Fruit fly (Drosophila melanogaster) whole organism, embryonic: ENCODE measurements around the gene att-ORFB.

ENCODE experiments used
- Asciz ChIP-seq: fragments of 200-800 bp; sonication (Bioruptor generic); optimal IDR thresholded peaks from 2 replicates; lab custom pipeline; 2017; ENCODE audit warnings: missing biosample characterization, mild to moderate bottlenecking, missing genetic modification characterization, missing genetic modification reagents
- Blimp-1 ChIP-seq: fragments of 200-800 bp; sonication (Bioruptor generic); optimal IDR thresholded peaks from 3 replicates; lab custom pipeline; 2018; ENCODE audit warnings: missing biosample characterization, missing genetic modification characterization, mild to moderate bottlenecking, moderate library complexity, missing genetic modification reagents
- CG10543 ChIP-seq: fragments of 200-800 bp; sonication (Bioruptor generic); optimal IDR thresholded peaks from 3 replicates; lab custom pipeline; 2017; ENCODE audit warnings: missing biosample characterization, mild to moderate bottlenecking, missing genetic modification characterization, moderate library complexity
- CG11398 ChIP-seq: fragments of 200-800 bp; sonication (Bioruptor generic); optimal IDR thresholded peaks from 2 replicates; lab custom pipeline; 2016; ENCODE audit warnings: missing biosample characterization, missing genetic modification characterization
- CG12071 ChIP-seq: fragments of 200-800 bp; sonication (Bioruptor generic); optimal IDR thresholded peaks from 3 replicates; lab custom pipeline; 2018; ENCODE audit warnings: missing biosample characterization, mild to moderate bottlenecking, missing genetic modification characterization
- CG12155 ChIP-seq: fragments of 200-800 bp; sonication (Bioruptor generic); optimal IDR thresholded peaks from 3 replicates; lab custom pipeline; 2016; ENCODE audit warnings: missing biosample characterization, missing genetic modification characterization
- CG12769 ChIP-seq: fragments of 200-800 bp; sonication (Bioruptor generic); optimal IDR thresholded peaks from 2 replicates; lab custom pipeline; 2019; ENCODE audit warnings: missing biosample characterization, mild to moderate bottlenecking, missing genetic modification characterization, moderate library complexity
- CG1602 ChIP-seq: fragments of 200-800 bp; sonication (Bioruptor generic); optimal IDR thresholded peaks from 3 replicates; lab custom pipeline; 2016; ENCODE audit warnings: missing biosample characterization, missing genetic modification characterization
- CG1603 ChIP-seq: fragments of 200-800 bp; sonication (Bioruptor generic); optimal IDR thresholded peaks from 2 replicates; lab custom pipeline; 2019; ENCODE audit warnings: missing biosample characterization, mild to moderate bottlenecking, missing genetic modification characterization, moderate library complexity
- CG16815 ChIP-seq: fragments of 200-800 bp; sonication (Bioruptor generic); optimal IDR thresholded peaks from 3 replicates; lab custom pipeline; 2017; ENCODE audit warnings: missing biosample characterization, mild to moderate bottlenecking, missing genetic modification characterization
- CG3995 ChIP-seq: fragments of 200-800 bp; sonication (Bioruptor generic); optimal IDR thresholded peaks from 3 replicates; lab custom pipeline; 2016; ENCODE audit warnings: missing biosample characterization, missing genetic modification characterization
- CG42726 ChIP-seq: fragments of 200-800 bp; sonication (Bioruptor generic); IDR thresholded peaks from 2 replicates; pipeline ENCODE4 v1.3.6; 2022; ENCODE audit warnings: missing biosample characterization, missing genetic modification characterization; ENCODE audit not compliant: partially characterized antibody
- CG4328 ChIP-seq: fragments of 200-800 bp; sonication (Bioruptor generic); optimal IDR thresholded peaks from 3 replicates; lab custom pipeline; 2017; ENCODE audit warnings: missing biosample characterization, missing genetic modification reagents, missing genetic modification characterization
- CG5180 ChIP-seq: fragments of 200-800 bp; sonication (Bioruptor generic); optimal IDR thresholded peaks from 3 replicates; lab custom pipeline; 2017; ENCODE audit warnings: missing biosample characterization, missing genetic modification characterization, mild to moderate bottlenecking, moderate library complexity, missing genetic modification reagents
- CG6254 ChIP-seq: fragments of 200-800 bp; sonication (Bioruptor generic); optimal IDR thresholded peaks from 3 replicates; lab custom pipeline; 2017; ENCODE audit warnings: mild to moderate bottlenecking, missing biosample characterization, missing genetic modification reagents, missing genetic modification characterization
- CG7987 ChIP-seq: fragments of 200-800 bp; sonication (Bioruptor generic); optimal IDR thresholded peaks from 2 replicates; lab custom pipeline; 2018; ENCODE audit warnings: missing biosample characterization, mild to moderate bottlenecking, missing genetic modification characterization, moderate library complexity
- CG8478 ChIP-seq: fragments of >200 bp; optimal IDR thresholded peaks from 2 replicates; lab custom pipeline; 2018
- CG9797 ChIP-seq: fragments of 200-800 bp; sonication (Bioruptor generic); optimal IDR thresholded peaks from 3 replicates; lab custom pipeline; 2018; ENCODE audit warnings: missing biosample characterization, mild to moderate bottlenecking, missing genetic modification characterization
- Dbx ChIP-seq: fragments of 200-800 bp; sonication (Bioruptor generic); IDR thresholded peaks from 3 replicates; pipeline ENCODE4 v1.3.6; 2022; ENCODE audit warnings: missing biosample characterization, missing genetic modification characterization
- Dll ChIP-seq: fragments of 200-800 bp; sonication (Bioruptor generic); IDR thresholded peaks from 4 replicates; pipeline ENCODE4 v1.3.6; 2022; ENCODE audit warnings: missing biosample characterization, missing genetic modification characterization; ENCODE audit not compliant: partially characterized antibody
- Drgx ChIP-seq: fragments of 200-800 bp; sonication (Bioruptor generic); IDR thresholded peaks from 2 replicates; pipeline ENCODE4 v1.3.6; 2022; ENCODE audit warnings: missing biosample characterization, missing genetic modification characterization
- E2f2 ChIP-seq: fragments of 200-800 bp; sonication (Bioruptor generic); IDR thresholded peaks from 2 replicates; pipeline ENCODE4 v1.3.6; 2022; ENCODE audit warnings: missing biosample characterization, missing genetic modification characterization
- ERR ChIP-seq: fragments of 200-800 bp; sonication (Bioruptor generic); optimal IDR thresholded peaks from 2 replicates; lab custom pipeline; 2016; ENCODE audit warnings: missing biosample characterization, missing genetic modification characterization
- HmgZ ChIP-seq: fragments of 200-800 bp; sonication (Bioruptor generic); optimal IDR thresholded peaks from 2 replicates; lab custom pipeline; 2018; ENCODE audit warnings: missing biosample characterization, mild to moderate bottlenecking, missing genetic modification characterization
- Neu2 ChIP-seq: fragments of 200-800 bp; sonication (Bioruptor generic); optimal IDR thresholded peaks from 3 replicates; lab custom pipeline; 2016; ENCODE audit warnings: missing biosample characterization, missing genetic modification characterization, borderline replicate concordance
- Oaz ChIP-seq: fragments of 200-800 bp; sonication (Bioruptor generic); IDR thresholded peaks from 2 replicates; pipeline ENCODE4 v1.3.6; 2022; ENCODE audit warnings: missing biosample characterization, missing genetic modification characterization
- Rfx ChIP-seq: fragments of 200-800 bp; sonication (Bioruptor generic); IDR thresholded peaks from 2 replicates; pipeline ENCODE4 v1.3.6; 2022; ENCODE audit warnings: missing biosample characterization, missing genetic modification characterization
- ash1 ChIP-seq: fragments of 200-800 bp; sonication (Bioruptor generic); optimal IDR thresholded peaks from 2 replicates; lab custom pipeline; 2018; ENCODE audit warnings: missing biosample characterization, mild to moderate bottlenecking, missing genetic modification characterization
- bab2 ChIP-seq: fragments of 200-800 bp; sonication (Bioruptor generic); optimal IDR thresholded peaks from 2 replicates; lab custom pipeline; 2016; ENCODE audit warnings: missing biosample characterization, missing genetic modification characterization
- br ChIP-seq: fragments of >200 bp; optimal IDR thresholded peaks from 2 replicates; lab custom pipeline; 2017
- cato ChIP-seq: fragments of 200-800 bp; sonication (Bioruptor generic); optimal IDR thresholded peaks from 2 replicates; lab custom pipeline; 2016; ENCODE audit warnings: missing biosample characterization, missing genetic modification characterization, borderline replicate concordance
- chinmo ChIP-seq: fragments of 200-800 bp; sonication (Bioruptor generic); IDR thresholded peaks from 4 replicates; pipeline ENCODE4 v1.3.6; 2022; ENCODE audit warnings: missing biosample characterization, missing genetic modification characterization; ENCODE audit not compliant: partially characterized antibody
- chn ChIP-seq: fragments of 200-800 bp; sonication (Bioruptor generic); optimal IDR thresholded peaks from 2 replicates; lab custom pipeline; 2016; ENCODE audit warnings: missing biosample characterization, missing genetic modification characterization
- crol ChIP-seq: fragments of 200-800 bp; sonication (Bioruptor generic); IDR thresholded peaks from 2 replicates; pipeline ENCODE4 v1.3.6; 2022; ENCODE audit warnings: missing biosample characterization, missing genetic modification characterization
- en ChIP-seq: fragments of 200-800 bp; sonication (Bioruptor generic); optimal IDR thresholded peaks from 2 replicates; lab custom pipeline; 2016; ENCODE audit warnings: missing biosample characterization, missing genetic modification characterization
- lab ChIP-seq: fragments of 200-800 bp; sonication (Bioruptor generic); optimal IDR thresholded peaks from 3 replicates; lab custom pipeline; 2017; ENCODE audit warnings: missing biosample characterization, missing genetic modification characterization, mild to moderate bottlenecking, moderate library complexity, missing genetic modification reagents
- lov ChIP-seq, 2 experiments: fragments of 200-800 bp in 1 of 2; fragments of >200 bp in 1 of 2; sonication (Bioruptor generic) in 1 of 2; IDR thresholded peaks in 1 of 2; optimal IDR thresholded peaks in 1 of 2; 2 replicates in 1 of 2; 3 replicates in 1 of 2; pipeline versions ENCODE4 v1.3.6 to Lab custom; 2017 to 2022; ENCODE audit warnings: missing biosample characterization in 1 of 2, missing genetic modification characterization in 1 of 2
- mam ChIP-seq: fragments of 200-800 bp; sonication (Bioruptor generic); optimal IDR thresholded peaks from 3 replicates; lab custom pipeline; 2016; ENCODE audit warnings: missing biosample characterization, missing genetic modification characterization
- nom ChIP-seq: fragments of 200-800 bp; sonication (Bioruptor generic); optimal IDR thresholded peaks from 2 replicates; lab custom pipeline; 2017; ENCODE audit warnings: missing biosample characterization, missing genetic modification characterization, mild to moderate bottlenecking, moderate library complexity, missing genetic modification reagents
- p53 ChIP-seq: fragments of 200-800 bp; sonication (Bioruptor generic); optimal IDR thresholded peaks from 2 replicates; lab custom pipeline; 2016; ENCODE audit warnings: missing biosample characterization, missing genetic modification characterization
- phol ChIP-seq: fragments of 200-800 bp; sonication (Bioruptor generic); optimal IDR thresholded peaks from 3 replicates; lab custom pipeline; 2018; ENCODE audit warnings: missing biosample characterization, mild to moderate bottlenecking, missing genetic modification characterization, moderate library complexity
- repo ChIP-seq: fragments of 200-800 bp; sonication (Bioruptor generic); optimal IDR thresholded peaks from 2 replicates; lab custom pipeline; 2016; ENCODE audit warnings: missing biosample characterization, missing genetic modification characterization
- shn ChIP-seq: fragments of 200-800 bp; sonication (Bioruptor generic); optimal IDR thresholded peaks from 3 replicates; lab custom pipeline; 2016; ENCODE audit warnings: missing biosample characterization, missing genetic modification characterization
- slou ChIP-seq: fragments of 200-800 bp; sonication (Bioruptor generic); optimal IDR thresholded peaks from 3 replicates; lab custom pipeline; 2016; ENCODE audit warnings: missing biosample characterization, missing genetic modification characterization
- sna ChIP-seq: fragments of 200-800 bp; sonication (Bioruptor generic); IDR thresholded peaks from 2 replicates; pipeline ENCODE4 v1.3.6; 2022; ENCODE audit warnings: missing biosample characterization, missing genetic modification characterization; ENCODE audit not compliant: partially characterized antibody
- sqz ChIP-seq: fragments of 200-800 bp; sonication (Bioruptor generic); optimal IDR thresholded peaks from 3 replicates; lab custom pipeline; 2018; ENCODE audit warnings: missing biosample characterization, mild to moderate bottlenecking, missing genetic modification characterization
- tgo ChIP-seq: fragments of 200-800 bp; sonication (Bioruptor generic); IDR thresholded peaks from 3 replicates; pipeline ENCODE4 v1.3.6; 2022; ENCODE audit warnings: missing biosample characterization, missing genetic modification characterization
- trh ChIP-seq: fragments of 200-800 bp; sonication (Bioruptor generic); optimal IDR thresholded peaks from 2 replicates; lab custom pipeline; 2016; ENCODE audit warnings: missing biosample characterization, missing genetic modification characterization
- zfh1 ChIP-seq: fragments of 200-800 bp; sonication (Bioruptor generic); IDR thresholded peaks from 3 replicates; pipeline ENCODE4 v1.3.6; 2022; ENCODE audit warnings: missing biosample characterization, missing genetic modification characterization

The att-ORFB gene

DNA sequence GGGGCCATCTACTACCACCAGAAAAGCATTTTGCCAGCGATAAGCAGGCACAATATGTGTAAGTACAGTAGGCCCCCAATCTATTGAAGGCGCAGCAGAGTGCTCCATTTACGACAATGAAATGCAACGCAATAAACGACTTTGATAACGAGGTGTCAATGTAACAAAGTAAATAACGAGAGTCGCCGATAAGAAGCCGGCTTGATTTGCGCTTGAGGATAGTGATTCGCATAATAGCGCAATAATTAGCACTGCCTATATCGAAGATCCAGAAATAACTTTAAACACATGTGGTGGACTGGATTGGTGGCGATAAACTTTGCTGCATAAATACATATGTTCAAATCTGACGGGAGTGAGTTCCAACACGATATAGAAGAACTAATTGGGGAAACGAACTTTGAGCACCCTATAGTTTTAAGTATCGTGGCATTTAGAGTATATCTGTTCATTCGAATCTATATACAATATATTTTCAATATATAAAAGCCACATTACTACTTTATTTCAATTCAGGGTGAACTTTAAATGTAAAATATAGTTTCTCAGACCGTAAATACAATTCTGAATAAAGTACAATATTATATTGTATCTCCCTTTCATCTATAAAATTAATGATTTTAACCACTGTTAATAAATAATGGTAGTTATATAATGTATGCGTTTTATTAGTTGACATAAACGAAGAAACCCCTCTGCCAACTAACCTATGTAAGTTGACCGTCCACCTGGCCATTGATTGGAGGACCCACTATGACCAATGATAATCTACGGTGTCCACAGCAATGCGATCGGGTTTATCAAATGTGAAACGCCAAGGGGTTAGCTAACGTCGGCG is 5.0 kb downstream of the att-ORFB start (continued):
- TF ChIP-seq HmgZ (peak; percentile 5), CG16815 (no peak), CG1602 (GFP tag; lab: Kevin White, UChicago) (no peak), CG8478 (lab: Kevin White, UChicago) (no peak), Oaz (no peak), en (no peak), sna (GFP tag; lab: Robert Waterston, UW) (no peak), lab (peak; percentile 64), tgo (no peak), ash1 (GFP tag; lab: Kevin White, UChicago) (no peak), CG6254 (GFP tag; lab: Kevin White, UChicago) (no peak), Rfx (GFP tag; lab: Robert Waterston, UW) (peak; percentile 47; the same call in 1 of the 2 replicates), CG9797 (no peak), crol (GFP tag; lab: Robert Waterston, UW) (no peak), CG10543 (GFP tag; lab: Kevin White, UChicago) (peak; percentile 35), CG1603 (tag; lab: Kevin White, UChicago) (peak; percentile 12), bab2 (no peak), p53 (GFP tag; lab: Kevin White, UChicago) (no peak), slou (no peak), chn (GFP tag; lab: Kevin White, UChicago) (no peak), mam (GFP tag; lab: Kevin White, UChicago) (no peak), Dbx (GFP tag; lab: Robert Waterston, UW) (peak; percentile 14; the same call in 1 of the 3 replicates), CG5180 (GFP tag; lab: Kevin White, UChicago) (no peak), CG12071 (GFP tag; lab: Kevin White, UChicago) (peak; percentile 48), shn (GFP tag; lab: Kevin White, UChicago) (no peak), E2f2 (GFP tag; lab: Robert Waterston, UW) (no peak), CG7987 (peak; percentile 20), chinmo (GFP tag; lab: Robert Waterston, UW) (0 out of 4 replicates have a peak, but pooled peaks have one; percentile 34), Blimp-1 (GFP tag; lab: Kevin White, UChicago) (no peak), sqz (no peak), CG4328 (GFP tag; lab: Kevin White, UChicago) (peak; percentile 9), cato (GFP tag; lab: Kevin White, UChicago) (no peak), CG12155 (GFP tag; lab: Kevin White, UChicago) (no peak), repo (GFP tag; lab: Kevin White, UChicago) (no peak), nom (no peak), ERR (GFP tag; lab: Kevin White, UChicago) (no peak), CG42726 (GFP tag; lab: Robert Waterston, UW) (no peak), Neu2 (GFP tag; lab: Kevin White, UChicago) (no peak), CG12769 (tag; lab: Kevin White, UChicago) (peak; percentile 43), CG11398 (GFP tag; lab: Kevin White, UChicago) (no peak), zfh1 (GFP tag; lab: Robert Waterston, UW) (no peak), Asciz (no peak), trh (GFP tag; lab: Kevin White, UChicago) (no peak), lov (optimal IDR thresholded peaks at IDR 0.05; lab: Kevin White, UChicago) (no peak), lov (GFP tag; IDR thresholded peaks at IDR 0.05; lab: Robert Waterston, UW) (no peak), phol (tag; lab: Kevin White, UChicago) (no peak), br (lab: Kevin White, UChicago) (no peak), CG3995 (no peak), Dll (GFP tag; lab: Robert Waterston, UW) (no peak), Drgx (GFP tag; lab: Robert Waterston, UW) (peak; percentile 32; the same call in 1 of the 2 replicates)
